Worm (Caenorhabditis elegans): ENCODE measurements around the gene F57C12.6.

DNA sequence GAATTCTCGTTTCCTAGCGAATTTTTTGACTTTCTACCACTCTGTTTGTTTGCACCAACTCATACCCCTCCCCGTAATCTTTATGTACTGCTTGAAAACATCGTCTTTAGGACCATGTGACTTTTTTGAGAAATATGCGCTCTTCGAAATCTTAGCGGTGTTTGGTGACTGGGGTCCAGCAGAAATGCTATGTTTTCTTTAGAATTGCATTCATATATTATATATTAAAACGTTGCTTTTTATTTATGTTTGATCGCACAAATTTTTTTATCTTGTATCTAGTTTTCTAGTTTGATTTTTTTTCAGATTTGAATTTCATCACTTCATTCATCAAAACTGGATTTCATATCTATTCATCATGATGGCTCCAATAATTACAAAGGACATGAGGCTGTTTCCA, 48.1 kb upstream of the F57C12.6 start, which contains the start of gene F13C5.1:
- TF ChIP-seq nhr-28 (tag; optimal IDR thresholded peaks at IDR 0.05) (no peak), flh-1 (GFP tag; optimal IDR thresholded peaks at IDR 0.05) (no peak), elt-3 (tag; optimal IDR thresholded peaks at IDR 0.05) (no peak)
